Worm (Caenorhabditis elegans) whole organism, L3 larva: ENCODE results near the gene W02D7.5.

Experiments used
- daf-12 ChIP-seq: fragments of 150-350 bp; optimal IDR thresholded peaks from 2 replicates; lab custom pipeline; 2014; ENCODE audit warnings: missing biosample characterization, missing genetic modification reagents, missing genetic modification characterization
- fkh-10 ChIP-seq: sonication (generic microtip); optimal IDR thresholded peaks from 2 replicates; lab custom pipeline; 2017; ENCODE audit warnings: missing biosample characterization, missing genetic modification reagents, missing genetic modification characterization
- nhr-11 ChIP-seq: fragments of 150-350 bp; optimal IDR thresholded peaks from 2 replicates; lab custom pipeline; 2014; ENCODE audit warnings: missing biosample characterization, missing genetic modification characterization
- nhr-12 ChIP-seq: fragments of 150-350 bp; optimal IDR thresholded peaks from 2 replicates; lab custom pipeline; 2014; ENCODE audit warnings: missing biosample characterization, missing genetic modification characterization
- nhr-25 ChIP-seq: sonication (generic microtip); optimal IDR thresholded peaks from 2 replicates; lab custom pipeline; 2017; ENCODE audit warnings: missing biosample characterization, missing genetic modification characterization
- unc-39 ChIP-seq: sonication (generic microtip); optimal IDR thresholded peaks from 4 replicates; lab custom pipeline; 2017; ENCODE audit warnings: missing biosample characterization, missing genetic modification characterization

- TF ChIP-seq daf-12 (tag; lab: Kevin White, UChicago) (no peak), nhr-11 (tag; lab: Kevin White, UChicago) (no peak), unc-39 (tag; lab: Kevin White, UChicago) (no peak), nhr-12 (no peak), fkh-10 (no peak), nhr-25 (no peak)
These were observed 27.0 kb downstream of the W02D7.5 start, which contains the start of gene asp-5 for ce11 chrV:8271995-8272394.
